Worm (Caenorhabditis elegans) whole organism, late embryonic: ENCODE data around the gene E01G4.6.

Experiments
- K02D7.2 ChIP-seq: sonication (generic microtip); optimal IDR thresholded peaks from 2 replicates; lab custom pipeline; 2017; ENCODE audit warnings: mild to moderate bottlenecking, missing genetic modification characterization, missing compliant biosample characterization
- K09A11.1 ChIP-seq: sonication (generic microtip); optimal IDR thresholded peaks from 2 replicates; lab custom pipeline; 2017; ENCODE audit warnings: antibody characterized with exemption, mild to moderate bottlenecking, missing genetic modification characterization, missing compliant biosample characterization; ENCODE audit not compliant: insufficient read depth
- T23F11.4 ChIP-seq: fragments of 200-800 bp; sonication (Bioruptor generic); optimal IDR thresholded peaks from 2 replicates; lab custom pipeline; 2018; ENCODE audit warnings: mild to moderate bottlenecking, missing genetic modification characterization, missing compliant biosample characterization
- ahr-1 ChIP-seq: sonication (generic microtip); optimal IDR thresholded peaks from 2 replicates; lab custom pipeline; 2016; ENCODE audit warnings: missing genetic modification characterization, missing compliant biosample characterization
- ceh-14 ChIP-seq: sonication (generic microtip); optimal IDR thresholded peaks from 2 replicates; lab custom pipeline; 2016; ENCODE audit warnings: missing genotype, missing genetic modification characterization, missing compliant biosample characterization
- ceh-18 ChIP-seq: sonication (generic microtip); optimal IDR thresholded peaks from 2 replicates; lab custom pipeline; 2016; ENCODE audit warnings: missing genetic modification characterization, missing compliant biosample characterization
- ceh-19 ChIP-seq: fragments of 200-800 bp; sonication (Bioruptor generic); optimal IDR thresholded peaks from 2 replicates; lab custom pipeline; 2018; ENCODE audit warnings: mild to moderate bottlenecking, missing genetic modification characterization, missing compliant biosample characterization
- ceh-30 ChIP-seq: fragments of 150-350 bp; optimal IDR thresholded peaks from 2 replicates; lab custom pipeline; 2014; ENCODE audit warnings: missing biosample characterization, missing genetic modification characterization
- ceh-31 ChIP-seq: sonication (generic microtip); optimal IDR thresholded peaks from 2 replicates; lab custom pipeline; 2016; ENCODE audit warnings: missing genetic modification characterization, missing compliant biosample characterization
- ceh-34 ChIP-seq: sonication (generic microtip); optimal IDR thresholded peaks from 2 replicates; lab custom pipeline; 2016; ENCODE audit warnings: mild to moderate bottlenecking, missing genetic modification characterization, missing compliant biosample characterization
- ceh-45 ChIP-seq: fragments of 200-800 bp; sonication (Bioruptor generic); IDR thresholded peaks from 2 replicates; pipeline ENCODE4 v1.3.6; 2022; ENCODE audit warnings: missing genetic modification reagents, missing genetic modification characterization, missing compliant biosample characterization
- ceh-48 ChIP-seq: sonication (generic microtip); optimal IDR thresholded peaks from 2 replicates; lab custom pipeline; 2016; ENCODE audit warnings: missing genetic modification characterization, inconsistent platforms, missing compliant biosample characterization
- ceh-6 ChIP-seq: fragments of 200-800 bp; sonication (Bioruptor generic); optimal IDR thresholded peaks from 2 replicates; lab custom pipeline; 2018; ENCODE audit warnings: mild to moderate bottlenecking, missing genetic modification characterization, missing compliant biosample characterization
- che-1 ChIP-seq: sonication (generic microtip); optimal IDR thresholded peaks from 2 replicates; lab custom pipeline; 2016; ENCODE audit warnings: mild to moderate bottlenecking, missing genetic modification characterization, missing compliant biosample characterization
- elt-2 ChIP-seq: sonication (generic microtip); optimal IDR thresholded peaks from 2 replicates; lab custom pipeline; 2016; ENCODE audit warnings: missing genetic modification reagents, missing genetic modification characterization, missing compliant biosample characterization
- elt-4 ChIP-seq: sonication (generic microtip); optimal IDR thresholded peaks from 2 replicates; lab custom pipeline; 2016; ENCODE audit warnings: missing genetic modification characterization, missing compliant biosample characterization
- ets-4 ChIP-seq: sonication (generic microtip); optimal IDR thresholded peaks from 2 replicates; lab custom pipeline; 2016; ENCODE audit warnings: missing genetic modification characterization, missing compliant biosample characterization
- fax-1 ChIP-seq: sonication (generic microtip); optimal IDR thresholded peaks from 2 replicates; lab custom pipeline; 2016; ENCODE audit warnings: missing genotype, missing genetic modification characterization, missing compliant biosample characterization
- fkh-6 ChIP-seq: sonication (generic microtip); optimal IDR thresholded peaks from 2 replicates; lab custom pipeline; 2016; ENCODE audit warnings: missing genetic modification characterization, missing compliant biosample characterization
- gmeb-2 ChIP-seq: sonication (generic microtip); optimal IDR thresholded peaks from 2 replicates; lab custom pipeline; 2016; ENCODE audit warnings: missing genetic modification characterization, inconsistent platforms, missing compliant biosample characterization
- hlh-13 ChIP-seq: fragments of 200-800 bp; sonication (Bioruptor generic); optimal IDR thresholded peaks from 2 replicates; lab custom pipeline; 2018; ENCODE audit warnings: mild to moderate bottlenecking, missing genetic modification characterization, missing compliant biosample characterization
- hlh-15 ChIP-seq: sonication (generic microtip); optimal IDR thresholded peaks from 2 replicates; lab custom pipeline; 2016; ENCODE audit warnings: missing genetic modification characterization, missing compliant biosample characterization
- hlh-8 ChIP-seq: sonication (generic microtip); optimal IDR thresholded peaks from 2 replicates; lab custom pipeline; 2016; ENCODE audit warnings: missing genotype, missing genetic modification characterization, missing compliant biosample characterization
- lin-11 ChIP-seq: fragments of 200-800 bp; sonication (Bioruptor generic); optimal IDR thresholded peaks from 2 replicates; lab custom pipeline; 2018; ENCODE audit warnings: mild to moderate bottlenecking, missing genetic modification characterization, missing compliant biosample characterization
- mec-3 ChIP-seq: sonication (generic microtip); optimal IDR thresholded peaks from 2 replicates; lab custom pipeline; 2016; ENCODE audit warnings: borderline replicate concordance, missing genetic modification characterization, missing compliant biosample characterization
- nhr-232 ChIP-seq: sonication (generic microtip); optimal IDR thresholded peaks from 2 replicates; lab custom pipeline; 2016; ENCODE audit warnings: missing genetic modification characterization, missing compliant biosample characterization
- pat-9 ChIP-seq: fragments of 200-800 bp; sonication (Bioruptor generic); optimal IDR thresholded peaks from 2 replicates; lab custom pipeline; 2018; ENCODE audit warnings: mild to moderate bottlenecking, missing genetic modification characterization, moderate library complexity, missing compliant biosample characterization
- pax-1 ChIP-seq: fragments of 150-350 bp; optimal IDR thresholded peaks from 2 replicates; lab custom pipeline; 2014; ENCODE audit warnings: missing biosample characterization, missing genetic modification characterization
- pha-2 ChIP-seq: sonication (generic microtip); optimal IDR thresholded peaks from 2 replicates; lab custom pipeline; 2017; ENCODE audit warnings: mild to moderate bottlenecking, missing genetic modification characterization, missing compliant biosample characterization
- pqm-1 ChIP-seq: sonication (generic microtip); optimal IDR thresholded peaks from 2 replicates; lab custom pipeline; 2016; ENCODE audit warnings: missing genetic modification characterization, missing compliant biosample characterization
- pros-1 ChIP-seq: fragments of 150-350 bp; optimal IDR thresholded peaks from 2 replicates; lab custom pipeline; 2014; ENCODE audit warnings: missing biosample characterization, missing genetic modification reagents, missing genetic modification characterization
- ref-2 ChIP-seq: sonication (generic microtip); optimal IDR thresholded peaks from 2 replicates; lab custom pipeline; 2016; ENCODE audit warnings: missing genetic modification characterization, missing compliant biosample characterization
- sdc-2 ChIP-seq: sonication (generic microtip); optimal IDR thresholded peaks from 2 replicates; lab custom pipeline; 2016; ENCODE audit warnings: missing genotype, missing genetic modification characterization, missing compliant biosample characterization
- sox-4 ChIP-seq: sonication (generic microtip); optimal IDR thresholded peaks from 2 replicates; lab custom pipeline; 2017; ENCODE audit warnings: mild to moderate bottlenecking, missing genetic modification characterization, inconsistent platforms, missing compliant biosample characterization
- tbx-2 ChIP-seq: sonication (generic microtip); optimal IDR thresholded peaks from 2 replicates; lab custom pipeline; 2016; ENCODE audit warnings: missing genetic modification characterization, missing compliant biosample characterization
- ttx-3 ChIP-seq: sonication (generic microtip); optimal IDR thresholded peaks from 2 replicates; lab custom pipeline; 2016; ENCODE audit warnings: missing genetic modification reagents, missing genetic modification characterization, missing compliant biosample characterization
- unc-42 ChIP-seq: sonication (generic microtip); optimal IDR thresholded peaks from 2 replicates; lab custom pipeline; 2016; ENCODE audit warnings: missing genotype, missing genetic modification characterization, missing compliant biosample characterization
- unc-86 ChIP-seq: sonication (generic microtip); optimal IDR thresholded peaks from 2 replicates; lab custom pipeline; 2016; ENCODE audit warnings: missing genetic modification characterization, missing compliant biosample characterization

The E01G4.6 gene

DNA sequence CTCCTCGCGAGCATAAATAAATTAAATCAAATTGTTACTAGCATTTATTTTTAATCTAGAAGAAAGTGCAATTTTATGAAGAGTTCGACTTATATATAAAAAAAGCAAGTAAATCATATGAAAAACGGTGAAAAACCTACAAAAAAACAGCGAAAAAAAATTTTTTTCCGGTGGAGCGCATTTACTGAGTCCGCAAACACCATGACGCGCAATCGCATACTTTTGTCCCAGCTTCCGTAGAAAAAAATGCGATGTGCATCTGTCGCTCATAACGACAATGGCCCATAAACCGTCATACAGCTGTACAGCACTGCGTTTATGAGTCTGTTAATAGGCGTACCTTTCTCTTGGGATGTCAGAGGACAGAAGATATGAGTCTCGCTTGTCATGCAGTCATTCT is 5.0 kb upstream of the E01G4.6 start:
- TF ChIP-seq elt-2 (tag; lab: Kevin White, UChicago): peak; percentile 9
- no peak for TF ChIP-seq K02D7.2 (tag; lab: Kevin White, UChicago)
- TF ChIP-seq ceh-31 (tag; lab: Kevin White, UChicago): peak; percentile 11

- TF ChIP-seq che-1: no peak
- no peak for TF ChIP-seq pqm-1
- no peak for TF ChIP-seq unc-86
- TF ChIP-seq hlh-15: no peak
- no peak for TF ChIP-seq ceh-6 (GFP tag; lab: Kevin White, UChicago)
- no peak for TF ChIP-seq pat-9
- no peak for TF ChIP-seq lin-11 (tag; lab: Kevin White, UChicago)
- TF ChIP-seq ceh-45: no peak
- TF ChIP-seq, all 69 proteins: peak for 0
These were observed 2.8 kb upstream of the E01G4.6 start for ce11 chrII:13479424-13479823.

DNA sequence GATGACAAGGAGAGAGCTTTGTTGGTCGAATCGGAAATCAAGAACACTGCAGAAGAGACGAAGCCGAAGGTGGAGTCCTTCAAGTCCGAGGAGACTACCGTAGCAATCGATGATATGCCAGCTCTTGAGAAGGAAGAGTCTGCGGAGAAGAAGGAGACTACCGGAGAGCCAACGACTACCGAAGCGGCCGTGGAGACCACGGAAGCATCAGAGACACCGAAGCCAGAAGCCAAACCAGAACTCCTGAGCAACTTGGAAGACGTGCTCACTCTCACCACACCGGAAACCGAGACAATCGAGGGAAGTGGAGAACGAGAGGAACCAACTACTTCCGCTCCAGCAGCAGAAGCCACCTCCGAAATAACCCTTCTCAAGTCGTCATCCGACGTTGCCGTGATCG is 1.9 kb downstream of the E01G4.6 start:
- no peak for TF ChIP-seq hlh-15
- TF ChIP-seq mec-3 (tag; lab: Kevin White, UChicago): no peak
- no peak for TF ChIP-seq pqm-1
- TF ChIP-seq ceh-45: no peak

DNA sequence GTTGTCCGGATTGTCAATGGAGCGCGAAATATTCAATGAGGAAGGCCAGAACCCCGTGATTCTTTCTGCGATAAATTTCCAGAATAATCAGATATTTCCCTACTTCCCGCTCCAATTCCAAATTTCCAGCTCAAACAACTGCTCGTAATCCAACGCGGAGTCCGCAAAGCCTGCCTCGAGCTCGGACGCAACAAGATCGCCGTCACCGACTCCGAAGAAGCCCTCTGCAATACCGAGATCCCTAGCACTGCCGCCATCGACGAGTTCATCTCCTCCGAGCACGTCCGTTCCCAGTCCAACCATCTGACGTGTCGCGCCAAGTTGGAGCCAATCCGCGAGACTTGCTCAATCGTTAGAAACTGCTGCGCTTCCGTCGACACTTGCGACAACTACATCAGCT is 2.9 kb downstream of the E01G4.6 start:
- no peak for TF ChIP-seq elt-2 (tag; lab: Kevin White, UChicago)
- TF ChIP-seq tbx-2 (tag; lab: Kevin White, UChicago): no peak
- TF ChIP-seq sox-4 (tag; lab: Kevin White, UChicago): no peak
- TF ChIP-seq ttx-3 (tag; lab: Kevin White, UChicago): no peak
- no peak for TF ChIP-seq unc-42 (tag; lab: Kevin White, UChicago)
- TF ChIP-seq ceh-31 (tag; lab: Kevin White, UChicago): no peak
- no peak for TF ChIP-seq pha-2 (tag; lab: Kevin White, UChicago)
- no peak for TF ChIP-seq K02D7.2 (tag; lab: Kevin White, UChicago)
- TF ChIP-seq ahr-1 (tag; lab: Kevin White, UChicago): no peak
- no peak for TF ChIP-seq ref-2
- no peak for TF ChIP-seq ceh-30
- no peak for TF ChIP-seq hlh-13 (GFP tag; lab: Kevin White, UChicago)
- TF ChIP-seq gmeb-2 (tag; lab: Kevin White, UChicago): no peak
- no peak for TF ChIP-seq elt-4 (tag; lab: Kevin White, UChicago)
- TF ChIP-seq hlh-8 (tag; lab: Kevin White, UChicago): no peak
- TF ChIP-seq ceh-19 (GFP tag; lab: Kevin White, UChicago): no peak
- no peak for TF ChIP-seq K09A11.1 (tag; lab: Kevin White, UChicago)
- TF ChIP-seq sdc-2: no peak
- TF ChIP-seq ceh-45: no peak
- TF ChIP-seq fkh-6 (tag; lab: Kevin White, UChicago): no peak

- TF ChIP-seq ets-4 (no peak), ceh-31 (tag; lab: Kevin White, UChicago) (no peak), elt-2 (tag; lab: Kevin White, UChicago) (no peak), fax-1 (tag; lab: Kevin White, UChicago) (no peak)
- TF ChIP-seq, all 69 proteins: peak for 0
These were observed 5.4 kb downstream of the E01G4.6 start for ce11 chrII:13487563-13487962.

- TF ChIP-seq ceh-14 (no peak), ceh-31 (tag; lab: Kevin White, UChicago) (no peak), pax-1 (tag; lab: Kevin White, UChicago) (no peak), ceh-34 (tag; lab: Kevin White, UChicago) (no peak), hlh-15 (no peak), pha-2 (tag; lab: Kevin White, UChicago) (no peak), ceh-18 (tag; lab: Kevin White, UChicago) (no peak), sox-4 (tag; lab: Kevin White, UChicago) (no peak), pqm-1 (no peak), ceh-48 (tag; lab: Kevin White, UChicago) (no peak), T23F11.4 (GFP tag; lab: Kevin White, UChicago) (no peak), pros-1 (tag; lab: Kevin White, UChicago) (no peak), ceh-19 (GFP tag; lab: Kevin White, UChicago) (no peak), nhr-232 (tag; lab: Kevin White, UChicago) (no peak)
These were observed 7.7 kb downstream of the E01G4.6 start for ce11 chrII:13489896-13490295.
